Worm (Caenorhabditis elegans) whole organism, late embryonic: ENCODE data around the gene C17G1.14.

Source experiments
- Y22D7AL.16 ChIP-seq: sonication (generic microtip); optimal IDR thresholded peaks from 2 replicates; lab custom pipeline; 2016; ENCODE audit warnings: missing genetic modification characterization, missing compliant biosample characterization
- ama-1 ChIP-seq: fragments of 150-350 bp; optimal IDR thresholded peaks from 2 replicates; lab custom pipeline; 2014
- ceh-2 ChIP-seq: sonication (generic microtip); optimal IDR thresholded peaks from 2 replicates; lab custom pipeline; 2016; ENCODE audit warnings: missing genotype, missing genetic modification characterization, missing compliant biosample characterization
- ets-4 ChIP-seq: sonication (generic microtip); optimal IDR thresholded peaks from 2 replicates; lab custom pipeline; 2016; ENCODE audit warnings: missing genetic modification characterization, missing compliant biosample characterization
- lim-6 ChIP-seq: sonication (generic microtip); optimal IDR thresholded peaks from 2 replicates; lab custom pipeline; 2016; ENCODE audit warnings: missing genetic modification characterization, missing compliant biosample characterization
- nfya-1 ChIP-seq: sonication (generic microtip); optimal IDR thresholded peaks from 2 replicates; lab custom pipeline; 2017; ENCODE audit warnings: missing genetic modification characterization, mild to moderate bottlenecking, missing compliant biosample characterization, antibody characterized with exemption, moderate library complexity
- pax-1 ChIP-seq: fragments of 150-350 bp; optimal IDR thresholded peaks from 2 replicates; lab custom pipeline; 2014; ENCODE audit warnings: missing biosample characterization, missing genetic modification characterization
- pqm-1 ChIP-seq: sonication (generic microtip); optimal IDR thresholded peaks from 2 replicates; lab custom pipeline; 2016; ENCODE audit warnings: missing genetic modification characterization, missing compliant biosample characterization
- ref-2 ChIP-seq: sonication (generic microtip); optimal IDR thresholded peaks from 2 replicates; lab custom pipeline; 2016; ENCODE audit warnings: missing genetic modification characterization, missing compliant biosample characterization
- sdc-2 ChIP-seq: sonication (generic microtip); optimal IDR thresholded peaks from 2 replicates; lab custom pipeline; 2016; ENCODE audit warnings: missing genotype, missing genetic modification characterization, missing compliant biosample characterization
- syd-9 ChIP-seq: sonication (generic microtip); optimal IDR thresholded peaks from 2 replicates; lab custom pipeline; 2016; ENCODE audit warnings: mild to moderate bottlenecking, missing genetic modification characterization, moderate library complexity, missing compliant biosample characterization
- tbx-7 ChIP-seq: sonication (generic microtip); optimal IDR thresholded peaks from 2 replicates; lab custom pipeline; 2016; ENCODE audit warnings: missing genotype, missing genetic modification characterization, missing compliant biosample characterization
- zip-5 ChIP-seq: sonication (generic microtip); optimal IDR thresholded peaks from 2 replicates; lab custom pipeline; 2016; ENCODE audit warnings: missing genetic modification characterization, missing compliant biosample characterization

ce11 chrX:9893069-9893468, 45.5 kb upstream of the C17G1.14 start:
- no peak for TF ChIP-seq pqm-1 (tag; lab: Kevin White, UChicago)
- no peak for TF ChIP-seq pax-1
- no peak for TF ChIP-seq syd-9
- no peak for TF ChIP-seq ama-1 (lab: Kevin White, UChicago)
- no peak for TF ChIP-seq zip-5 (tag; lab: Kevin White, UChicago)
- no peak for TF ChIP-seq Y22D7AL.16 (tag; lab: Kevin White, UChicago)
- no peak for TF ChIP-seq sdc-2 (tag; lab: Kevin White, UChicago)
- no peak for TF ChIP-seq ceh-2 (tag; lab: Kevin White, UChicago)
- no peak for TF ChIP-seq lim-6 (tag; lab: Kevin White, UChicago)
- TF ChIP-seq nfya-1 (tag; lab: Kevin White, UChicago) = no peak
- TF ChIP-seq tbx-7 (tag; lab: Kevin White, UChicago) = no peak
- no peak for TF ChIP-seq ets-4
- TF ChIP-seq ref-2 (tag; lab: Kevin White, UChicago) = no peak
